Fruit fly (Drosophila melanogaster) whole organism, embryonic: ENCODE data around the gene BBIP1.

Source experiments
- Abd-B ChIP-seq: fragments of 200-800 bp; sonication (Bioruptor generic); optimal IDR thresholded peaks from 2 replicates; lab custom pipeline; 2018; ENCODE audit warnings: missing biosample characterization, mild to moderate bottlenecking, missing genetic modification characterization, moderate library complexity
- Blimp-1 ChIP-seq: fragments of 200-800 bp; sonication (Bioruptor generic); optimal IDR thresholded peaks from 3 replicates; lab custom pipeline; 2018; ENCODE audit warnings: missing biosample characterization, missing genetic modification characterization, mild to moderate bottlenecking, moderate library complexity, missing genetic modification reagents
- CG13775 ChIP-seq: fragments of 200-800 bp; sonication (Bioruptor generic); optimal IDR thresholded peaks from 3 replicates; lab custom pipeline; 2017; ENCODE audit warnings: missing biosample characterization, mild to moderate bottlenecking, missing genetic modification characterization
- CG14441 ChIP-seq: fragments of 200-800 bp; sonication (Bioruptor generic); IDR thresholded peaks from 2 replicates; pipeline ENCODE4 v1.3.6; 2022; ENCODE audit warnings: missing biosample characterization, missing genetic modification characterization
- CG15073 ChIP-seq: fragments of 200-800 bp; sonication (Bioruptor generic); optimal IDR thresholded peaks from 2 replicates; lab custom pipeline; 2016; ENCODE audit warnings: missing biosample characterization, missing genetic modification characterization
- CG2120 ChIP-seq: fragments of 200-800 bp; sonication (Bioruptor generic); optimal IDR thresholded peaks from 3 replicates; lab custom pipeline; 2016; ENCODE audit warnings: missing biosample characterization, missing genetic modification characterization
- CG2129 ChIP-seq: fragments of 200-800 bp; sonication (Bioruptor generic); IDR thresholded peaks from 2 replicates; pipeline ENCODE4 v1.3.6; 2022; ENCODE audit warnings: missing biosample characterization, missing genetic modification characterization; ENCODE audit not compliant: partially characterized antibody
- CG3838 ChIP-seq: fragments of 200-800 bp; sonication (Bioruptor generic); optimal IDR thresholded peaks from 3 replicates; lab custom pipeline; 2016; ENCODE audit warnings: missing biosample characterization, missing genetic modification characterization
- CG3995 ChIP-seq: fragments of 200-800 bp; sonication (Bioruptor generic); optimal IDR thresholded peaks from 3 replicates; lab custom pipeline; 2016; ENCODE audit warnings: missing biosample characterization, missing genetic modification characterization
- CG6175 ChIP-seq: fragments of 200-800 bp; sonication (Bioruptor generic); IDR thresholded peaks from 3 replicates; pipeline ENCODE4 v1.3.6; 2022; ENCODE audit warnings: missing biosample characterization, missing genetic modification characterization
- CG7372 ChIP-seq: fragments of 200-800 bp; sonication (Bioruptor generic); IDR thresholded peaks from 2 replicates; pipeline ENCODE4 v1.3.6; 2022; ENCODE audit warnings: missing biosample characterization, missing genetic modification characterization
- CG8924 ChIP-seq: fragments of 200-800 bp; optimal IDR thresholded peaks from 3 replicates; lab custom pipeline; 2019; ENCODE audit warnings: missing biosample characterization, mild to moderate bottlenecking, missing genetic modification characterization, moderate library complexity
- CG9215 ChIP-seq: fragments of 200-800 bp; sonication (Bioruptor generic); IDR thresholded peaks from 2 replicates; pipeline ENCODE4 v1.3.6; 2022; ENCODE audit warnings: missing biosample characterization, missing genetic modification characterization
- CTCF ChIP-seq: fragments of 200-800 bp; sonication (Bioruptor generic); optimal IDR thresholded peaks from 2 replicates; lab custom pipeline; 2017; ENCODE audit warnings: missing biosample characterization, mild to moderate bottlenecking, missing genetic modification characterization, moderate library complexity
- Dip2 ChIP-seq: fragments of 200-800 bp; sonication (Bioruptor generic); IDR thresholded peaks from 2 replicates; pipeline ENCODE4 v1.3.6; 2022; ENCODE audit warnings: missing biosample characterization, missing genetic modification characterization
- Doc2 ChIP-seq: fragments of 200-800 bp; sonication (Bioruptor generic); IDR thresholded peaks from 2 replicates; pipeline ENCODE4 v1.3.6; 2022; ENCODE audit warnings: missing biosample characterization, missing genetic modification characterization
- Dref ChIP-seq: fragments of 200-800 bp; sonication (Bioruptor generic); IDR thresholded peaks from 2 replicates; pipeline ENCODE4 v1.3.6; 2022; ENCODE audit warnings: missing biosample characterization, missing genetic modification characterization
- E2f1 ChIP-seq: fragments of 200-800 bp; sonication (Bioruptor generic); IDR thresholded peaks from 2 replicates; pipeline ENCODE4 v1.3.6; 2022; ENCODE audit warnings: missing biosample characterization, missing genetic modification characterization
- Gug ChIP-seq: fragments of 200-800 bp; sonication (Bioruptor generic); IDR thresholded peaks from 4 replicates; pipeline ENCODE4 v1.3.6; 2022; ENCODE audit warnings: missing biosample characterization, missing genetic modification characterization
- HLHmδ ChIP-seq: fragments of 200-800 bp; sonication (Bioruptor generic); optimal IDR thresholded peaks from 2 replicates; lab custom pipeline; 2018; ENCODE audit warnings: missing biosample characterization, mild to moderate bottlenecking, missing genetic modification characterization, moderate library complexity
- Lhr ChIP-seq: fragments of 200-800 bp; sonication (Bioruptor generic); optimal IDR thresholded peaks from 3 replicates; lab custom pipeline; 2017; ENCODE audit warnings: mild to moderate bottlenecking, missing biosample characterization, missing genetic modification reagents, missing genetic modification characterization
- MTF-1 ChIP-seq: fragments of 200-800 bp; sonication (Bioruptor generic); optimal IDR thresholded peaks from 2 replicates; lab custom pipeline; 2018; ENCODE audit warnings: missing biosample characterization, mild to moderate bottlenecking, missing genetic modification characterization, borderline replicate concordance
- Med ChIP-seq: fragments of 200-800 bp; sonication (Bioruptor generic); peaks from one replicate; lab custom pipeline; 2016; ENCODE audit warnings: missing biosample characterization, missing genetic modification characterization, mild to moderate bottlenecking, inconsistent platforms, moderate library complexity
- Mes4 ChIP-seq: fragments of 200-800 bp; sonication (Bioruptor generic); optimal IDR thresholded peaks from 2 replicates; lab custom pipeline; 2016; ENCODE audit warnings: missing biosample characterization, missing genetic modification characterization
- NC2β ChIP-seq: fragments of 200-800 bp; sonication (Bioruptor generic); optimal IDR thresholded peaks from 2 replicates; lab custom pipeline; 2016; ENCODE audit warnings: missing biosample characterization, missing genetic modification characterization
- Six4 ChIP-seq: fragments of 200-800 bp; sonication (Bioruptor generic); optimal IDR thresholded peaks from 2 replicates; lab custom pipeline; 2016; ENCODE audit warnings: missing biosample characterization, missing genetic modification characterization
- Ssrp ChIP-seq: fragments of 200-800 bp; sonication (Bioruptor generic); optimal IDR thresholded peaks from 2 replicates; lab custom pipeline; 2018; ENCODE audit warnings: missing biosample characterization, mild to moderate bottlenecking, missing genetic modification characterization, moderate library complexity
- Stat92E ChIP-seq, 3 experiments: fragments of >200 bp in 2 of 3; fragments of 200-800 bp in 1 of 3; sonication (Bioruptor generic) in 1 of 3; optimal IDR thresholded peaks; 2 replicates each; lab custom pipeline; 2017 to 2019; ENCODE audit warnings: missing biosample characterization in 3 of 3, missing genetic modification characterization in 3 of 3, mild to moderate bottlenecking in 1 of 3, moderate library complexity in 1 of 3
- Tbp ChIP-seq: fragments of >200 bp; optimal IDR thresholded peaks from 2 replicates; lab custom pipeline; 2018; ENCODE audit warnings: missing biosample characterization, missing genetic modification characterization
- Trl ChIP-seq, 3 experiments: fragments of >200 bp in 2 of 3; fragments of 200-800 bp in 1 of 3; sonication (Bioruptor generic) in 1 of 3; optimal IDR thresholded peaks; 2 replicates in 1 of 3; 3 replicates in 2 of 3; lab custom pipeline; 2016 to 2017; ENCODE audit warnings: missing biosample characterization in 1 of 3, missing genetic modification characterization in 1 of 3
- YL-1 ChIP-seq: fragments of 200-800 bp; sonication (Bioruptor generic); optimal IDR thresholded peaks from 3 replicates; lab custom pipeline; 2017; ENCODE audit warnings: missing biosample characterization, mild to moderate bottlenecking, missing genetic modification characterization
- ato ChIP-seq: fragments of 200-800 bp; sonication (Bioruptor generic); IDR thresholded peaks from 2 replicates; pipeline ENCODE4 v1.3.6; 2022; ENCODE audit warnings: missing biosample characterization, missing genetic modification characterization; ENCODE audit not compliant: partially characterized antibody
- bowl ChIP-seq: fragments of 200-800 bp; sonication (Bioruptor generic); IDR thresholded peaks from 2 replicates; pipeline ENCODE4 v1.3.6; 2022; ENCODE audit warnings: missing biosample characterization, missing genetic modification characterization
- caup ChIP-seq: fragments of 200-800 bp; sonication (Bioruptor generic); optimal IDR thresholded peaks from 3 replicates; lab custom pipeline; 2017; ENCODE audit warnings: missing biosample characterization, mild to moderate bottlenecking, missing genetic modification characterization, moderate library complexity; ENCODE audit not compliant: severe bottlenecking
- corto ChIP-seq: fragments of 200-800 bp; sonication (Bioruptor generic); optimal IDR thresholded peaks from 2 replicates; lab custom pipeline; 2016; ENCODE audit warnings: missing biosample characterization, mild to moderate bottlenecking, missing genetic modification characterization, moderate library complexity
- emc ChIP-seq: fragments of 200-800 bp; sonication (Bioruptor generic); optimal IDR thresholded peaks from 2 replicates; lab custom pipeline; 2016; ENCODE audit warnings: missing biosample characterization, missing genetic modification characterization
- h ChIP-seq: fragments of >200 bp; optimal IDR thresholded peaks from 2 replicates; lab custom pipeline; 2017
- ind ChIP-seq: fragments of 200-800 bp; sonication (Bioruptor generic); optimal IDR thresholded peaks from 3 replicates; lab custom pipeline; 2016; ENCODE audit warnings: missing biosample characterization, missing genetic modification characterization
- inv ChIP-seq: fragments of 200-800 bp; sonication (Bioruptor generic); IDR thresholded peaks from 2 replicates; pipeline ENCODE4 v1.3.6; 2022; ENCODE audit warnings: missing biosample characterization, missing genetic modification characterization; ENCODE audit not compliant: partially characterized antibody
- jing ChIP-seq: fragments of 200-800 bp; sonication (Bioruptor generic); optimal IDR thresholded peaks from 2 replicates; lab custom pipeline; 2018; ENCODE audit warnings: missing biosample characterization, mild to moderate bottlenecking, missing genetic modification characterization
- kah ChIP-seq: fragments of 200-800 bp; sonication (Bioruptor generic); optimal IDR thresholded peaks from 2 replicates; lab custom pipeline; 2018; ENCODE audit warnings: missing biosample characterization, mild to moderate bottlenecking, missing genetic modification characterization
- lov ChIP-seq, 2 experiments: fragments of 200-800 bp in 1 of 2; fragments of >200 bp in 1 of 2; sonication (Bioruptor generic) in 1 of 2; IDR thresholded peaks in 1 of 2; optimal IDR thresholded peaks in 1 of 2; 2 replicates in 1 of 2; 3 replicates in 1 of 2; pipeline versions ENCODE4 v1.3.6 to Lab custom; 2017 to 2022; ENCODE audit warnings: missing biosample characterization in 1 of 2, missing genetic modification characterization in 1 of 2
- nau ChIP-seq: fragments of 200-800 bp; sonication (Bioruptor generic); optimal IDR thresholded peaks from 3 replicates; lab custom pipeline; 2017; ENCODE audit warnings: missing biosample characterization, mild to moderate bottlenecking, missing genetic modification characterization, missing genetic modification reagents
- pho ChIP-seq: fragments of 200-800 bp; sonication (Bioruptor generic); optimal IDR thresholded peaks from 2 replicates; lab custom pipeline; 2016; ENCODE audit warnings: missing biosample characterization, missing genetic modification characterization
- pros ChIP-seq: fragments of 200-800 bp; sonication (Bioruptor generic); optimal IDR thresholded peaks from 3 replicates; lab custom pipeline; 2019; ENCODE audit warnings: missing biosample characterization, mild to moderate bottlenecking, missing genetic modification characterization, moderate library complexity
- row ChIP-seq: fragments of 200-800 bp; sonication (Bioruptor generic); IDR thresholded peaks from 3 replicates; pipeline ENCODE4 v1.3.6; 2022; ENCODE audit warnings: missing biosample characterization, missing genetic modification characterization
- run ChIP-seq: fragments of 200-800 bp; sonication (Bioruptor generic); optimal IDR thresholded peaks from 3 replicates; lab custom pipeline; 2018; ENCODE audit warnings: missing biosample characterization, mild to moderate bottlenecking, missing genetic modification characterization
- salm ChIP-seq: fragments of 200-800 bp; sonication (Bioruptor generic); optimal IDR thresholded peaks from 2 replicates; lab custom pipeline; 2018; ENCODE audit warnings: missing biosample characterization, mild to moderate bottlenecking, missing genetic modification characterization
- schlank ChIP-seq: fragments of 200-800 bp; sonication (Bioruptor generic); optimal IDR thresholded peaks from 2 replicates; lab custom pipeline; 2018; ENCODE audit warnings: missing biosample characterization, mild to moderate bottlenecking, missing genetic modification characterization
- shn ChIP-seq: fragments of 200-800 bp; sonication (Bioruptor generic); optimal IDR thresholded peaks from 3 replicates; lab custom pipeline; 2016; ENCODE audit warnings: missing biosample characterization, missing genetic modification characterization
- zfh1 ChIP-seq: fragments of 200-800 bp; sonication (Bioruptor generic); IDR thresholded peaks from 3 replicates; pipeline ENCODE4 v1.3.6; 2022; ENCODE audit warnings: missing biosample characterization, missing genetic modification characterization
- zfh2 ChIP-seq: fragments of 200-800 bp; sonication (Bioruptor generic); optimal IDR thresholded peaks from 2 replicates; lab custom pipeline; 2016; ENCODE audit warnings: missing biosample characterization, missing genetic modification characterization

The BBIP1 gene

DNA sequence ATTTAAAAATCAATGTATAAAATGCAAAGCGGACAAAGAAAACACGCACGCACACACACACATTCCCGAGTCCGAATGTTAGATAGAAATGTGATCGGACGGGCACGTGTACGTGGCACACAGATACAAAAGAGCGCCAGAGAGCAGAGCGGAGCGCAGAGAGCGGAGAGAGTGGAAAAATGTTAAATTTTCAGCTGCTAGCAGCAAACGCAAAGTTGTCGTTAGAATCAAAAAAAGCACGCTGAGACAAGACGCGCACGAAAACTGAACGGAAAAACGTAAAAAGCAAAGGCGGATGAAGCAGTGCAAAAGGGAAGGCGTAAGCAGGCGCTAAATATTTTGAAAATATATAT, 15.1 kb downstream of the BBIP1 start (continued):
- no peak for TF ChIP-seq salm (tag; lab: Kevin White, UChicago)
- no peak for TF ChIP-seq Tbp (GFP tag; lab: Kevin White, UChicago)
- TF ChIP-seq Med, result peak; percentile 73
- no peak for TF ChIP-seq pho (GFP tag; lab: Kevin White, UChicago)
- TF ChIP-seq ato (GFP tag; lab: Robert Waterston, UW), result no peak
- TF ChIP-seq CG15073, result no peak
- no peak for TF ChIP-seq Doc2 (GFP tag; lab: Robert Waterston, UW)
- peak; percentile 49 for TF ChIP-seq MTF-1 (GFP tag; lab: Kevin White, UChicago)
- no peak for TF ChIP-seq Ssrp
- TF ChIP-seq CTCF (GFP tag; lab: Kevin White, UChicago), result no peak
- TF ChIP-seq schlank (tag; lab: Kevin White, UChicago), result no peak
- TF ChIP-seq Lhr (GFP tag; lab: Kevin White, UChicago), result no peak
- no peak for TF ChIP-seq zfh1 (GFP tag; lab: Robert Waterston, UW)
- no peak for TF ChIP-seq emc (GFP tag; lab: Kevin White, UChicago)
- TF ChIP-seq pros (GFP tag; lab: Kevin White, UChicago), result no peak
- no peak for TF ChIP-seq Mes4 (GFP tag; lab: Kevin White, UChicago)
- no peak for TF ChIP-seq Stat92E (GFP tag; optimal IDR thresholded peaks at IDR 0.05; lab: Kevin White, UChicago)
- no peak for TF ChIP-seq lov (optimal IDR thresholded peaks at IDR 0.05; lab: Kevin White, UChicago)
- no peak for TF ChIP-seq lov (GFP tag; IDR thresholded peaks at IDR 0.05; lab: Robert Waterston, UW)
- no peak for TF ChIP-seq Dip2 (GFP tag; lab: Robert Waterston, UW)
- TF ChIP-seq CG8924 (tag; lab: Kevin White, UChicago), result peak; percentile 11
- no peak for TF ChIP-seq CG13775 (GFP tag; lab: Kevin White, UChicago)
- no peak for TF ChIP-seq E2f1 (GFP tag; lab: Robert Waterston, UW)
- no peak for TF ChIP-seq Dref (GFP tag; lab: Robert Waterston, UW)
- no peak for TF ChIP-seq CG2129 (GFP tag; lab: Robert Waterston, UW)
- no peak for TF ChIP-seq CG9215 (GFP tag; lab: Robert Waterston, UW)
- no peak for TF ChIP-seq CG14441 (GFP tag; lab: Robert Waterston, UW)
- TF ChIP-seq jing (GFP tag; lab: Kevin White, UChicago), result no peak
- no peak for TF ChIP-seq row (GFP tag; lab: Robert Waterston, UW)
- no peak for TF ChIP-seq bowl (GFP tag; lab: Robert Waterston, UW)
- no peak for TF ChIP-seq YL-1 (GFP tag; lab: Kevin White, UChicago)
- no peak for TF ChIP-seq CG3995 (GFP tag; lab: Kevin White, UChicago)
- TF ChIP-seq Blimp-1, result no peak
- no peak for TF ChIP-seq inv (GFP tag; lab: Robert Waterston, UW)
- TF ChIP-seq nau, result peak; percentile 24
- TF ChIP-seq NC2β, result peak; percentile 31
- peak; percentile 52 for TF ChIP-seq HLHmδ (GFP tag; lab: Kevin White, UChicago)
- no peak for TF ChIP-seq caup (GFP tag; lab: Kevin White, UChicago)
- no peak for TF ChIP-seq Six4 (GFP tag; lab: Kevin White, UChicago)
- no peak for TF ChIP-seq CG2120 (GFP tag; lab: Kevin White, UChicago)
- TF ChIP-seq run (tag; lab: Kevin White, UChicago), result no peak
- TF ChIP-seq shn (GFP tag; lab: Kevin White, UChicago), result no peak
- TF ChIP-seq corto (GFP tag; lab: Kevin White, UChicago), result no peak
- no peak for TF ChIP-seq ind (GFP tag; lab: Kevin White, UChicago)
- no peak for TF ChIP-seq CG7372
- TF ChIP-seq kah (GFP tag; lab: Kevin White, UChicago), result peak; percentile 79
- TF ChIP-seq h (lab: Kevin White, UChicago), result no peak
- TF ChIP-seq CG6175 (GFP tag; lab: Robert Waterston, UW), result no peak
- TF ChIP-seq Abd-B (GFP tag; lab: Kevin White, UChicago), result no peak
- no peak for TF ChIP-seq zfh2 (GFP tag; lab: Kevin White, UChicago)
- peak; percentile 99 for TF ChIP-seq Trl (optimal IDR thresholded peaks at IDR 0.05; lab: Kevin White, UChicago)
- peak; percentile 86 for TF ChIP-seq Trl (GFP tag; optimal IDR thresholded peaks at IDR 0.05; lab: Kevin White, UChicago)
- no peak; the same call in 3 of the 4 replicates for TF ChIP-seq Gug (GFP tag; lab: Robert Waterston, UW)
- TF ChIP-seq CG3838 (GFP tag; lab: Kevin White, UChicago), result no peak
